Fruit fly (Drosophila melanogaster): Measurements from ENCODE around the gene CG9967.

CG9967 gene

DNA sequence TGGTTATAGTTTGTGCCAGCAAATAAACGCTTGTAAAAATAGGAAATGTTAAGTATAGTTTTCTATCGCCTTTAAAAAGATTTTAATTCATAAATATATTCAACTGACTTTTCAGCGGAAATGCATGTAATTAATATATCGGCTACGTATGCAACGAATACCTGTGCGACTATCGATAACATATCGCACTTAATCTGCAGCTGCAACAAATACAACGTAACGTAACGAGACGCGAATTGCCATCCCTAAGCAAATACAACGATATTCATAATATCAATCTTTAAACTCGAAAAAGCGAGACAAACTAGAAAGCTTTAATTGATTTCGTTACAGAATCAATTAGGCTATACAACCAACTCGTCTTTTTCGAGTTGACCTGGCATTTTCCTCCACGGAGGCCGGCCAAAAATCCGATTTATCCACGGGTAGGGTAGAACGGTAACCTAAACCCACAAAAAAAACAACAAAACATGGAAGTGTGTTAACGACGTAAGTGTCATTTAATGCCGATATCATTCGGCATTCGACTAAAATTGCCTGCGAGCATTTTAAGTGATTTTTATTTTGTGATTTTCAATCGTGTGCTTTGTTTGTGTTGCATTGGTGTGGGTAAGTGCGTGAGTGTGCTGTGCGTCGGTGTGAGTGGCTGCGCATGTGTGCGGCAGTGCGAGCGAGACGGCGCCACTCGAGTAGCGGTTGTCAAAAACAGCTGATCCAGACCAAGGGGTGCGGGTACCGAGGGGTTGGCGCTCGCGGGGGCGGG lies 18.7 kb upstream of the CG9967 start, which contains the start of gene Atxn7:
Gene Atxn7, plus strand, starts transcription at position 187 of the 763 bp plus-strand sequence.
- TF ChIP-seq EcR (GFP tag; optimal IDR thresholded peaks at IDR 0.05), result no peak
- TF ChIP-seq psq (optimal IDR thresholded peaks at IDR 0.05), result no peak
- peak; percentile 60 for TF ChIP-seq CG8478 (optimal IDR thresholded peaks at IDR 0.05)
- TF ChIP-seq Dll (optimal IDR thresholded peaks at IDR 0.05), result no peak
- TF ChIP-seq usp (GFP tag; optimal IDR thresholded peaks at IDR 0.05), result no peak

DNA sequence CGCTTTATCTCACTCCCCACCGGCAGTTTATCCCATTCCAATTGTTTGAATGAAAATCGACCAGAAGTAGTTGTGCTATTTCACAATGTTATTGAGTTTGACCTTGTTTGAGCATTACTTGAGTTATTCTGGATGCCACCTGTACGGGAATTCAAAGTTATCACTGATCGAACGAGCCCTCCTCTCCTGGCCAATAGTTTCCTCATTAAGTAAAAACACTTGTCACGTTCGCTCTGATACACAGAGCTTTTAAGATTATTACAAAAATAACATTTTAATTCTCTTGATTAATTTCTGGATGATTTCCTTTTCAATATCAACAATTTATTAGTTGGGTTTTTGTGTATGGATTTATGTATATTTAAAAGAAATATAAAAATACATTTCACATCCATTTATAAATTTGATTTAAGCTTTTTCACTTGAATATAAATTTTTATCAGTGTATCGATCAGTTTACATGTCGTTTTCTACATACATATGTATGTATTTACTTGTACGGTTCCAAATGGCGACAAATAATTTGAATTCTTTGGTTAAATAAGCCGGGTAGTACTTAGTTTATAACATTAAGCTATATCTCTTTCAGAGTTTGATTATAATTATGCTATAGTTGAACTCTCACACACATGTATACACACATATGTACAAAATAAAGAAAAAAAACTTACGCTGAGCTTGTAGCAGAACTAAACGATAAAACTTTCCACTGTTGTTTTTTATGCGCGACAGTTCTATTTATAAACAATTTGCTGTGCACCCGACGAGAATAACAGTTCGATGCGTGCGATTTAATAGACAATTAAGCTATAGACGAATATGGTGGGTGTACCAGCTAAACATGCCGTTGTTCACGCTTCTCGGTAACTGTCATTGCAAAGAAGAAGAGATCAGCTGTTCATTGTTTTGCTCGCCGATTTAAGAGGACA lies 16.9 kb upstream of the CG9967 start, which contains the start of the genes CG3609 and CG15390:
Gene CG3609, minus strand, starts transcription at position 810 of the 929 bp plus-strand sequence.
Gene CG15390, plus strand, starts transcription at position 896 of the 929 bp plus-strand sequence.
- TF ChIP-seq EcR (GFP tag; optimal IDR thresholded peaks at IDR 0.05), result no peak
- no peak for TF ChIP-seq CG8478 (optimal IDR thresholded peaks at IDR 0.05)
- TF ChIP-seq Dll (optimal IDR thresholded peaks at IDR 0.05), result no peak
- no peak for TF ChIP-seq pan (optimal IDR thresholded peaks at IDR 0.05)
- TF ChIP-seq psq (optimal IDR thresholded peaks at IDR 0.05), result no peak
- TF ChIP-seq usp (GFP tag; optimal IDR thresholded peaks at IDR 0.05), result no peak

DNA sequence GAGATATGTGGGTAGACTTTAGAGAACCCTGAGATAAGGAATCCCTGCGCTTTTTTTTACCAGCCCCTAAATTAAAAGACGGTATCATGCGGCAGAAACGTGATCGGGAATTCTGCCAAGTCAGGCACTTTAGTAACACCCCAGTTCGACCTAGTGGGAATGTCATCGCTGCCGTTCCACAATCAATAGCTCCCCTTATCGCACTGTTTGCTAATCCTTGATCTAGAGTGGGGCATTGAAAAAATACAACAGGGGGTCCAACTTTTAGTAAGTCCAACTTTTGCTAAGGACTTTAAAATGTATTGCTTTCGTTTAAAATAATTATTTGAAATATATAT lies 14.9 kb upstream of the CG9967 start:
- TF ChIP-seq pan (optimal IDR thresholded peaks at IDR 0.05), result no peak
- no peak for TF ChIP-seq usp (GFP tag; optimal IDR thresholded peaks at IDR 0.05)
- no peak for TF ChIP-seq EcR (GFP tag; optimal IDR thresholded peaks at IDR 0.05)
- no peak for TF ChIP-seq psq (optimal IDR thresholded peaks at IDR 0.05)
- no peak for TF ChIP-seq CG8478 (optimal IDR thresholded peaks at IDR 0.05)
- no peak for TF ChIP-seq Dll (optimal IDR thresholded peaks at IDR 0.05)

DNA sequence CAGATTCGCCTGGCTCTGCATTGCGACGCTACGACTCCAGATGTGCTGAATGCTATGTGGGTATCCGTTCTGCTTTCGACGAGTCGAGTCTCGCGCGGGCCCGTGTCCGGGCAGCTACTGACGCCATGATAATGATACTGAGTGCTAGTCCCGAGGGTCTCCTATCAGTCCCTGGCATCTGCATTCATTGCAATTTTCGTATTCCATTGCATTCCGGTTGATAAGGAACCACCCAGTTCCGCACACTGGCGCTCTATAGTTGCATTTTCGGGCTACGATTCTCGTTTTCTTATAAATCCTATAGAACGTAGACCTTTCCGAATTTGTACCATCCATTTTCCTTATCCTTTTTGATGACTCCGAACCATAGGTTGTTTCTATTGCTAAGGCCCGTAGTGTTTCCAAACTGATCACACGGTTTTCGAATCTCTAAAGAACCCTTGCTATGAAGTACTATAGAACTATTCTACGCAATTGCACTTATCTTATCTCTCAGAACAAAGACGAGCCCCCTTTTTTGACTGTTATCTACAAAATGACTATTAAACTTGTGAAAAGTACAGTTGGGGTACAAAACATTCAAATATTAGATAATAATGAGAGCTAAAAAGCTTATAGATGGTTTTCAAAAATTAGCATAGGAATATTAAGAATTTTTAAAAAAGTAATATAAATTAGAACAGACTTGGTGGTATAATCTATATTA lies 14.4 kb upstream of the CG9967 start, which contains the start of gene CG3597:
Gene CG3597, minus strand, starts transcription at position 119 of the 706 bp plus-strand sequence.
- TF ChIP-seq psq (optimal IDR thresholded peaks at IDR 0.05) (no peak), CG8478 (optimal IDR thresholded peaks at IDR 0.05) (no peak), EcR (GFP tag; optimal IDR thresholded peaks at IDR 0.05) (no peak), usp (GFP tag; optimal IDR thresholded peaks at IDR 0.05) (no peak), pan (optimal IDR thresholded peaks at IDR 0.05) (no peak), Dll (optimal IDR thresholded peaks at IDR 0.05) (no peak)

DNA sequence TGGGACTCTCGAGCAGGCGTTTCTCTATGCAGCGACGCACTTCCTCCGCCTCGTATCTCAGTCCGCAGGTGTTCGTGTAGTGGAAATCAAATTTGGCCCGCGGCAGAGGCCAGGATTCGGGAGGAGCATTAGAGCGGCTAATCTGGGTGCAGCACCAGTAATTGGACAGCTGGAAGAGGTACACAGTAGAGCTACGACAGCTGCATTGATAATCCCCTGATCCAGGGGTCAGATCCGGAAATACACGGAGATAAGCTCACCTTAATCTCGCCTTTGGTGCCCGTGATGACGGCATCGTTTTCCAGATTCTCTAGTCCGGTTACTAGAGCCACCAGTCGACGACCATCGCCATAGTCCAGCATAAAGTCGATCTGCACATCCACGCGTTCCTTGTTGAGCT lies 13.2 kb upstream of the CG9967 start:
- no peak for TF ChIP-seq usp (GFP tag; optimal IDR thresholded peaks at IDR 0.05)
- no peak for TF ChIP-seq CG8478 (optimal IDR thresholded peaks at IDR 0.05)
- no peak for TF ChIP-seq pan (optimal IDR thresholded peaks at IDR 0.05)
- no peak for TF ChIP-seq Dll (optimal IDR thresholded peaks at IDR 0.05)
- no peak for TF ChIP-seq psq (optimal IDR thresholded peaks at IDR 0.05)
- no peak for TF ChIP-seq EcR (GFP tag; optimal IDR thresholded peaks at IDR 0.05)

DNA sequence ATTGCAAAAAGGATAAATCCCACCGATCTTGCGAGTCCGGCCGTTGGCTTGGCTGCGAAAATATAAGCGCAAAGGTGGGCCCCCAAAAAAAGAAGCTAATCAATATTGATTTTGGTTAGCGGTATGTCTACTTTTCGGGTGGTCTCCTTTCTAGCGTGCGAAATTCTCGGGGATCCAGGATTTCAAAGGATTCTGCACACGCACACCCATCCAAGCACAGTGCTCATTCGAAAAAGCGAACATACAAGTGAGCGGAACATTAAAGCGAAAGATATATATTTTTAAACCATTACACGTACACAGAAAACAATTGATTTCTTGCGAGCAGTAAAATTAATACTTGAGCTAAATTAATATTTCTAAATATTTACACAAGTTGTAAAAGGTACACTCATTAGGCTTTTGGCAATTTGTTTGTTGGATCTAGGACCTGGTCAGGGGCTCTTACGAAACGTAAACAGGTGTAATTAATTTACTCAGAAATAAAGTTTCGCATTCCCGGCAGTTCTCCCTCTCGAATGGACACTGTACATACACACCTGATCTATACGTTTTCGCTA lies 8.6 kb upstream of the CG9967 start:
- no peak for TF ChIP-seq pan (optimal IDR thresholded peaks at IDR 0.05)
- TF ChIP-seq psq (optimal IDR thresholded peaks at IDR 0.05), result no peak
- no peak for TF ChIP-seq Dll (optimal IDR thresholded peaks at IDR 0.05)
- TF ChIP-seq CG8478 (optimal IDR thresholded peaks at IDR 0.05), result no peak
- no peak for TF ChIP-seq EcR (GFP tag; optimal IDR thresholded peaks at IDR 0.05)
- no peak for TF ChIP-seq usp (GFP tag; optimal IDR thresholded peaks at IDR 0.05)

DNA sequence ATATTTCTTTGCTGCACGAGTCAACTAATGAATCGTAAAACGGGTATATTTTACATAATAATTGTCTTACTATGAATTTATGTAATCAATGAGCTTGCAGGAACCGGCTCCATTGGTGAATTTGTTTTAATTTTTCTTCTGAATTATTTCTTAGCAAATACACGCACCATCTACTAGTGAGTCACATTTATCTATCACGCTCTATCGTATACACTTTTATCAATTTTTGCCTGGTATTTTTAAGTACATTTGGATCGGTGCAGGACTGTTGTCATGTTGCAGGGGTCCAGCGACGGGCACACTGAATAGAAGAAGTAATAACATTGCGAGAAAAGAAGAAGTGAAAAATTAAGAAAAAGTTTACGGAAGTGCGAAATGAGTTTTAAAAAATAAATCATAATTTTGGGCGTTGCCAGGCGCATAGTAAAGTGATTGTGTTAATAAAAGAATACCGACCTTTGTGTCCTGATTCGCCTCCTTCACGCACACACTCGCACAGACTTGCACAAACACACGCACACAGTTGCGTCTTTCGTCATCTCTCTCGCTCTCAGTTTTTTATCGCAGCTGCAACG lies 8.0 kb upstream of the CG9967 start, which contains the start of the genes Rab5 and Axud1:
Gene Rab5, minus strand, starts transcription at position 197 of the 575 bp plus-strand sequence.
Gene Axud1, plus strand, starts transcription at position 269 of the 575 bp plus-strand sequence.
- no peak for TF ChIP-seq Dll (optimal IDR thresholded peaks at IDR 0.05)
- TF ChIP-seq pan (optimal IDR thresholded peaks at IDR 0.05), result no peak

DNA sequence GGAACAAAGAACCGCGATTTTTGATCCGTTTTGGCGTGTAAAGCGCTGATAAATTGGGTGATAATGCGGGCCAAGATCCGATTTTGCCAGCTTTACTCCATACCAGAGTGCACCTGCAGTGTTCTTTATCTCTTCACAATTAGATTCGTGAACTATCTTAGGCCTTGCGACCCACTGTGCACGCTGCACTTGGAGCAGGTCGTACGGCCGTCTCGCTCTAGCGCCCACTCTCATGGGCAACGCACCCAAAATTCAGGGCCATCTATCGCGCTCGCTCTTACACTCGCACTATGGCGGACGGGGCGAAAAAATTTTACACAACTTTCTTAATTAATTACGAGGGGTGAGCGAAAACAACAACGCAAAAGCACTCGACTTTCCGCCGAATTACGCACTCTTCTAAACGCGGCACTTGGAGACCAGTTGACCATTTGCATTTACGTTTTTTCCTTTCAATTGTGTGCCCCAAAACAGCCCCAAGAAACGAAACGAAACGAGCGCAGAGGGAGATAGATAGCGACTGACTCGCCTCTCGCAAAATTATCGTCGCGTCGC lies 7.1 kb upstream of the CG9967 start:
- TF ChIP-seq CG8478 (optimal IDR thresholded peaks at IDR 0.05) (peak; percentile 87), EcR (GFP tag; optimal IDR thresholded peaks at IDR 0.05) (no peak)

DNA sequence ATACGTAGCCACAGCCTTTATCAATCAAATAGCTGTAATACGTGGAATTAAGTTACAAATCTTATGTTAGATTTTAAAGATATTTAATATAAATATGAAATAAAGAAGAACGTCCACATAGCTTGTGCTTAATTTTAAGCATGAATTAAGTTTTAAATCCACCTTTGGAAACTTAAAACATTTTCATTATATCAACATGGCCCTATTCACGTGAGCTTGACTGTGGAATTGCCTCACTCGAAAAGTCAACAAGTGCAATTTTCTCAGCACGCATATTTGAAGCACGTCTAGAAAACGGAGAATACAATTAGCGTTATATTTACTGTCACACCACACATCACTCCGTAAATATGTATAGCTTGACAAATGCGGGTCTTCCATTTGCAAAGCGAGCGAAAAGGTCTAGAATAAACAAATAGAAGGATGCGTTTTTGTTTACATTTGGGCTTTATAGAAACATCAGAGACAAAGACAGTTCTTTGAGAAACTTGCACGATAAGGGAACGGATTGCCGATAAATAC lies 6.5 kb upstream of the CG9967 start:
- TF ChIP-seq usp (GFP tag; optimal IDR thresholded peaks at IDR 0.05), result no peak
- no peak for TF ChIP-seq pan (optimal IDR thresholded peaks at IDR 0.05)
- no peak for TF ChIP-seq psq (optimal IDR thresholded peaks at IDR 0.05)
- no peak for TF ChIP-seq EcR (GFP tag; optimal IDR thresholded peaks at IDR 0.05)
- TF ChIP-seq Dll (optimal IDR thresholded peaks at IDR 0.05), result no peak
- TF ChIP-seq CG8478 (optimal IDR thresholded peaks at IDR 0.05), result no peak

DNA sequence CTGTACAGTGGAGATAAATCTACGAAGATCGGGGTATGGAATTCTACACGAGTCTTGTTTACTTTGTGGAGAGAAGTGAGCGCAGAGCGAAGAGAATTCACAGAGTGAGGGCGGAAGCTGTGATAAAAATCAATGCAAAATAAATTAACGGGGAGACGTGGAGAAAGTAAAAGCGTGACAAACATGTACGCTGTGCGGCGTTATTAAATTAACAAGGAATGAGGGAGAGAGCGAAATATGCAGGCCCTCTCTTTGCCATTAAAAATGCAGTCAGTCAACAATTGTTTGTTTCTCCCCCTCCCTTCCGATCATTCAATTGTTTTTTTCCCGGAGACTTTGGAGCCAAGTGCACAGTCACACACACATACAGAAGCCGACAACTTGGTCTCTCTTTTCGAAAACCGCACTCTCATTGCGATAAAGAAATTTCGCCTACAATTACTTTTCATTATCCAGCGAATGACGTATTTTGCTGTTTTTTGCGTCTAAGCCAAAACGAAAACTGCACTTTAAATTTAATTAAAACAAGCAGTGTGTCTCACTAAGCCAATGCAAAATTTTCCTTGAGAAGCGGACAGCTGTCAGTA lies 5.7 kb upstream of the CG9967 start:
- TF ChIP-seq EcR (GFP tag; optimal IDR thresholded peaks at IDR 0.05) (no peak), psq (optimal IDR thresholded peaks at IDR 0.05) (no peak), Dll (optimal IDR thresholded peaks at IDR 0.05) (no peak), usp (GFP tag; optimal IDR thresholded peaks at IDR 0.05) (no peak), CG8478 (optimal IDR thresholded peaks at IDR 0.05) (no peak), pan (optimal IDR thresholded peaks at IDR 0.05) (no peak)
